Fruit fly (Drosophila melanogaster): ENCODE data around the gene GMF.

dm6 chr2L:16319743-16320142 lies 17.0 kb upstream of the GMF start:
- TF ChIP-seq CG8478 (optimal IDR thresholded peaks at IDR 0.05), result no peak
- no peak for TF ChIP-seq lola (GFP tag; optimal IDR thresholded peaks at IDR 0.05)
- peak; percentile 90 for TF ChIP-seq mirr (GFP tag; optimal IDR thresholded peaks at IDR 0.05)
- 0 out of 3 replicates have a peak, but pooled peaks have one; percentile 29 for TF ChIP-seq ci (GFP tag; IDR thresholded peaks at IDR 0.05)
- TF ChIP-seq otp (GFP tag; IDR thresholded peaks at IDR 0.05), result no peak
- TF ChIP-seq hbn (GFP tag; IDR thresholded peaks at IDR 0.05; ENCODE audit: partially characterized antibody), result no peak
- no peak for TF ChIP-seq CG7372 (GFP tag; IDR thresholded peaks at IDR 0.05)
- no peak for TF ChIP-seq Oaz (GFP tag; IDR thresholded peaks at IDR 0.05)
- TF ChIP-seq kay (GFP tag; optimal IDR thresholded peaks at IDR 0.05), result no peak
- no peak for TF ChIP-seq peb (GFP tag; IDR thresholded peaks at IDR 0.05)
- no peak for TF ChIP-seq CG14014 (GFP tag; IDR thresholded peaks at IDR 0.05)
- no peak for TF ChIP-seq Hr39 (optimal IDR thresholded peaks at IDR 0.05)

Measured in whole organism, embryonic.